Worm (Caenorhabditis elegans): ENCODE measurements around the gene ccch-3.

Gene ccch-3

DNA sequence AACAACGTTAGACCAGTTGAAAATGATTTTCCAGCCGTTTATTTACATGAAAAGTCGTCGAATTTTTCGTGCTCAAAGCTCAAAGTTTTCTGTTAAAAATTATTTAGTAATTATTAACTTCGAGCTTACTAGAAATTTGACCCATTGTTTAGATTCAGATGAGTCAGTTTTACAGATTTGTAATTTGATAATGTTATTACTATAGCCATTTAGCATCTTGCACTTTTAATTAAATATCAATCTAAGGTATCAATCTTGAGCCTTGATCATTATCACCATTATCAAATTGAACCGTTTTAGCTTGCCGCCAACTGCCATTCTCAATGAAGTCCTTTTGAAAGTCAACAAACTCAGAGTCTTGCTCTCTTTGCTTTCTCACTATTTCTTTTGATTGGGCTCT lies 50.0 kb downstream of the ccch-3 start, which contains the start of gene ZC116.1:
Gene ZC116.1 (plus strand): TSS at position 301 of the 400 bp plus-strand sequence.
- TF ChIP-seq fkh-3 (tag; optimal IDR thresholded peaks at IDR 0.05): no peak
- TF ChIP-seq madf-3 (GFP tag; IDR thresholded peaks at IDR 0.05): no peak
- TF ChIP-seq tbx-9 (tag; optimal IDR thresholded peaks at IDR 0.05; ENCODE audit: borderline replicate concordance): no peak
- TF ChIP-seq ceh-79 (tag; optimal IDR thresholded peaks at IDR 0.05): no peak
- no peak for TF ChIP-seq lir-1 (GFP tag; conservative IDR thresholded peaks at IDR 0.05)
- TF ChIP-seq lin-54 (GFP tag; optimal IDR thresholded peaks at IDR 0.05): no peak
- TF ChIP-seq Y95B8A.8 (GFP tag; IDR thresholded peaks at IDR 0.05): no peak
- no peak for TF ChIP-seq unc-130 (GFP tag; optimal IDR thresholded peaks at IDR 0.05)
- TF ChIP-seq sptf-2 (GFP tag; optimal IDR thresholded peaks at IDR 0.05): no peak
- no peak for TF ChIP-seq B0019.2 (GFP tag; conservative IDR thresholded peaks at IDR 0.05)
- TF ChIP-seq ceh-58 (GFP tag; IDR thresholded peaks at IDR 0.05): no peak
- no peak for TF ChIP-seq aptf-2 (GFP tag; conservative IDR thresholded peaks at IDR 0.05)
- TF ChIP-seq hsf-1 (GFP tag; IDR thresholded peaks at IDR 0.05): no peak
- TF ChIP-seq aptf-3 (GFP tag; IDR thresholded peaks at IDR 0.05): no peak
- no peak for TF ChIP-seq nfyb-1 (GFP tag; IDR thresholded peaks at IDR 0.05)
- no peak for TF ChIP-seq egl-18 (GFP tag; IDR thresholded peaks at IDR 0.05)
- TF ChIP-seq ceh-91 (GFP tag; IDR thresholded peaks at IDR 0.05): no peak
- no peak for TF ChIP-seq nfya-1 (tag; optimal IDR thresholded peaks at IDR 0.05; ENCODE audit: borderline replicate concordance, insufficient read depth)
- TF ChIP-seq Y56A3A.18 (GFP tag; IDR thresholded peaks at IDR 0.05): no peak

DNA sequence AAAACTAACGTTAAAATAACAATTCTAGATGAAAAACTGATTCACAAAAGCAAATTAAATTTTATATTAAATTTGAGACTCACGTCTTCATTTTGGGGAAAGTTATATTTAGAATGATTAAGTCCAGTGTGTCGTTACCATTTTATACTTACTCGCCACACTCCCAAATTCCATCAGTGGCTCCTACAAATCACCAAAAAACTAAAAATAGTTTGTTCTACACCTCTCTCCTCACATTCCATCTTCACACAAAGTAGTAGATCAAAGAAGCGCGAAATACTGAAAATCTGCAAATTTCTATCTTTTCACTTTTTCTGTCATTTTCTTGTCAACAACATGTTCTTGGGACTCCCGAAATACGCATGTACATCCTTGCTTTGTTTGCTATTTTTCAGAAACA lies 50.6 kb downstream of the ccch-3 start, which contains the start of gene ZC116.5:
Gene ZC116.5 (minus strand): TSS at position 101 of the 400 bp plus-strand sequence.
- TF ChIP-seq B0019.2 (GFP tag; conservative IDR thresholded peaks at IDR 0.05) (no peak), dpl-1 (GFP tag; optimal IDR thresholded peaks at IDR 0.05) (no peak), egrh-3 (GFP tag; IDR thresholded peaks at IDR 0.05) (no peak), mel-28 (tag; optimal IDR thresholded peaks at IDR 0.05; ENCODE audit: borderline replicate concordance) (no peak), hlh-12 (tag; optimal IDR thresholded peaks at IDR 0.05) (no peak), snpc-1.3 (tag; optimal IDR thresholded peaks at IDR 0.05; ENCODE audit: insufficient read depth) (no peak), ceh-79 (tag; optimal IDR thresholded peaks at IDR 0.05) (no peak), madf-10 (tag; optimal IDR thresholded peaks at IDR 0.05) (no peak), chd-7 (tag; optimal IDR thresholded peaks at IDR 0.05) (no peak), D2030.7 (GFP tag; IDR thresholded peaks at IDR 0.05) (no peak), nhr-90 (tag; optimal IDR thresholded peaks at IDR 0.05) (no peak), B0336.3 (GFP tag; IDR thresholded peaks at IDR 0.05) (no peak), Y67H2A.10 (GFP tag; conservative IDR thresholded peaks at IDR 0.05) (no peak), tbp1 (GFP tag; optimal IDR thresholded peaks at IDR 0.05) (no peak), rcor-1 (GFP tag; IDR thresholded peaks at IDR 0.05) (no peak), ccch-3 (GFP tag; optimal IDR thresholded peaks at IDR 0.05) (no peak), F39B2.1 (GFP tag; IDR thresholded peaks at IDR 0.05) (no peak), mxl-1 (tag; optimal IDR thresholded peaks at IDR 0.05) (no peak), nhr-80 (tag; optimal IDR thresholded peaks at IDR 0.05) (no peak), lin-54 (GFP tag; optimal IDR thresholded peaks at IDR 0.05) (no peak)
